Worm (Caenorhabditis elegans) whole organism, late embryonic: Measurements from ENCODE around the gene bli-2.
A peak's percentile ranks its signal among the peaks of the same experiment; 100 is the strongest.

Source experiments
- C08G9.2 ChIP-seq: sonication (generic microtip); optimal IDR thresholded peaks from 2 replicates; lab custom pipeline; 2016; ENCODE audit warnings: mild to moderate bottlenecking, missing genetic modification characterization, moderate library complexity, missing compliant biosample characterization
- C38D4.7 ChIP-seq: fragments of 200-800 bp; sonication (Bioruptor generic); optimal IDR thresholded peaks from 2 replicates; lab custom pipeline; 2018; ENCODE audit warnings: mild to moderate bottlenecking, missing genetic modification characterization, moderate library complexity, missing compliant biosample characterization
- T23F11.4 ChIP-seq: fragments of 200-800 bp; sonication (Bioruptor generic); optimal IDR thresholded peaks from 2 replicates; lab custom pipeline; 2018; ENCODE audit warnings: mild to moderate bottlenecking, missing genetic modification characterization, missing compliant biosample characterization
- Y22D7AL.16 ChIP-seq: sonication (generic microtip); optimal IDR thresholded peaks from 2 replicates; lab custom pipeline; 2016; ENCODE audit warnings: missing genetic modification characterization, missing compliant biosample characterization
- ama-1 ChIP-seq: fragments of 150-350 bp; optimal IDR thresholded peaks from 2 replicates; lab custom pipeline; 2014
- ceh-18 ChIP-seq: sonication (generic microtip); optimal IDR thresholded peaks from 2 replicates; lab custom pipeline; 2016; ENCODE audit warnings: missing genetic modification characterization, missing compliant biosample characterization
- ceh-24 ChIP-seq: sonication (generic microtip); optimal IDR thresholded peaks from 2 replicates; lab custom pipeline; 2016; ENCODE audit warnings: mild to moderate bottlenecking, missing genetic modification characterization, missing compliant biosample characterization
- ceh-30 ChIP-seq: fragments of 150-350 bp; optimal IDR thresholded peaks from 2 replicates; lab custom pipeline; 2014; ENCODE audit warnings: missing biosample characterization, missing genetic modification characterization
- ceh-31 ChIP-seq: sonication (generic microtip); optimal IDR thresholded peaks from 2 replicates; lab custom pipeline; 2016; ENCODE audit warnings: missing genetic modification characterization, missing compliant biosample characterization
- ceh-34 ChIP-seq: sonication (generic microtip); optimal IDR thresholded peaks from 2 replicates; lab custom pipeline; 2016; ENCODE audit warnings: mild to moderate bottlenecking, missing genetic modification characterization, missing compliant biosample characterization
- ceh-48 ChIP-seq: sonication (generic microtip); optimal IDR thresholded peaks from 2 replicates; lab custom pipeline; 2016; ENCODE audit warnings: missing genetic modification characterization, inconsistent platforms, missing compliant biosample characterization
- che-1 ChIP-seq: sonication (generic microtip); optimal IDR thresholded peaks from 2 replicates; lab custom pipeline; 2016; ENCODE audit warnings: mild to moderate bottlenecking, missing genetic modification characterization, missing compliant biosample characterization
- dmd-4 ChIP-seq: sonication (generic microtip); optimal IDR thresholded peaks from 2 replicates; lab custom pipeline; 2016; ENCODE audit warnings: borderline replicate concordance, missing genetic modification characterization, missing compliant biosample characterization
- dve-1 ChIP-seq: sonication (generic microtip); optimal IDR thresholded peaks from 2 replicates; lab custom pipeline; 2017; ENCODE audit warnings: antibody characterized with exemption, mild to moderate bottlenecking, missing genetic modification characterization, missing compliant biosample characterization
- elt-2 ChIP-seq: sonication (generic microtip); optimal IDR thresholded peaks from 2 replicates; lab custom pipeline; 2016; ENCODE audit warnings: missing genetic modification reagents, missing genetic modification characterization, missing compliant biosample characterization
- fax-1 ChIP-seq: sonication (generic microtip); optimal IDR thresholded peaks from 2 replicates; lab custom pipeline; 2016; ENCODE audit warnings: missing genotype, missing genetic modification characterization, missing compliant biosample characterization
- fkh-6 ChIP-seq: sonication (generic microtip); optimal IDR thresholded peaks from 2 replicates; lab custom pipeline; 2016; ENCODE audit warnings: missing genetic modification characterization, missing compliant biosample characterization
- hlh-13 ChIP-seq: fragments of 200-800 bp; sonication (Bioruptor generic); optimal IDR thresholded peaks from 2 replicates; lab custom pipeline; 2018; ENCODE audit warnings: mild to moderate bottlenecking, missing genetic modification characterization, missing compliant biosample characterization
- hlh-15 ChIP-seq: sonication (generic microtip); optimal IDR thresholded peaks from 2 replicates; lab custom pipeline; 2016; ENCODE audit warnings: missing genetic modification characterization, missing compliant biosample characterization
- hlh-30 ChIP-seq: sonication (generic microtip); optimal IDR thresholded peaks from 2 replicates; lab custom pipeline; 2017; ENCODE audit warnings: antibody characterized with exemption, missing genetic modification characterization, missing compliant biosample characterization; ENCODE audit not compliant: insufficient read depth
- hlh-6 ChIP-seq: sonication (generic microtip); optimal IDR thresholded peaks from 2 replicates; lab custom pipeline; 2016; ENCODE audit warnings: missing genotype, missing genetic modification characterization, missing compliant biosample characterization
- lim-6 ChIP-seq: sonication (generic microtip); optimal IDR thresholded peaks from 2 replicates; lab custom pipeline; 2016; ENCODE audit warnings: missing genetic modification characterization, missing compliant biosample characterization
- madf-2 ChIP-seq: sonication (generic microtip); optimal IDR thresholded peaks from 2 replicates; lab custom pipeline; 2017; ENCODE audit warnings: missing genetic modification characterization, missing compliant biosample characterization
- nfya-1 ChIP-seq: sonication (generic microtip); optimal IDR thresholded peaks from 2 replicates; lab custom pipeline; 2017; ENCODE audit warnings: missing genetic modification characterization, mild to moderate bottlenecking, missing compliant biosample characterization, antibody characterized with exemption, moderate library complexity
- nhr-232 ChIP-seq: sonication (generic microtip); optimal IDR thresholded peaks from 2 replicates; lab custom pipeline; 2016; ENCODE audit warnings: missing genetic modification characterization, missing compliant biosample characterization
- odd-2 ChIP-seq: sonication (generic microtip); optimal IDR thresholded peaks from 2 replicates; lab custom pipeline; 2017; ENCODE audit warnings: antibody characterized with exemption, mild to moderate bottlenecking, missing genetic modification characterization, missing compliant biosample characterization
- pat-9 ChIP-seq: fragments of 200-800 bp; sonication (Bioruptor generic); optimal IDR thresholded peaks from 2 replicates; lab custom pipeline; 2018; ENCODE audit warnings: mild to moderate bottlenecking, missing genetic modification characterization, moderate library complexity, missing compliant biosample characterization
- pha-4 ChIP-seq: fragments of 150-350 bp; optimal IDR thresholded peaks from 2 replicates; lab custom pipeline; 2018; ENCODE audit warnings: missing biosample characterization, missing genetic modification reagents, missing genetic modification characterization
- pqm-1 ChIP-seq: sonication (generic microtip); optimal IDR thresholded peaks from 2 replicates; lab custom pipeline; 2016; ENCODE audit warnings: missing genetic modification characterization, missing compliant biosample characterization
- pros-1 ChIP-seq: fragments of 150-350 bp; optimal IDR thresholded peaks from 2 replicates; lab custom pipeline; 2014; ENCODE audit warnings: missing biosample characterization, missing genetic modification reagents, missing genetic modification characterization
- rnt-1 ChIP-seq: sonication (generic microtip); optimal IDR thresholded peaks from 2 replicates; lab custom pipeline; 2016; ENCODE audit warnings: missing genetic modification characterization, missing compliant biosample characterization
- sox-2 ChIP-seq: fragments of 200-800 bp; sonication (Bioruptor generic); IDR thresholded peaks from 2 replicates; pipeline ENCODE4 v1.3.6; 2022; ENCODE audit warnings: missing genetic modification reagents, missing genetic modification characterization, missing compliant biosample characterization
- ttx-3 ChIP-seq: sonication (generic microtip); optimal IDR thresholded peaks from 2 replicates; lab custom pipeline; 2016; ENCODE audit warnings: missing genetic modification reagents, missing genetic modification characterization, missing compliant biosample characterization
- unc-3 ChIP-seq, 2 experiments: fragments of 200-800 bp in 1 of 2; sonication (Bioruptor generic) in 1 of 2; sonication (generic microtip) in 1 of 2; conservative IDR thresholded peaks in 1 of 2; optimal IDR thresholded peaks in 1 of 2; 2 replicates each; pipeline versions ENCODE4 v1.3.6 to Lab custom; 2016 to 2022; ENCODE audit warnings: missing compliant biosample characterization in 2 of 2, missing genetic modification characterization in 2 of 2, missing genetic modification reagents in 1 of 2
- unc-86 ChIP-seq: sonication (generic microtip); optimal IDR thresholded peaks from 2 replicates; lab custom pipeline; 2016; ENCODE audit warnings: missing genetic modification characterization, missing compliant biosample characterization
- zip-5 ChIP-seq: sonication (generic microtip); optimal IDR thresholded peaks from 2 replicates; lab custom pipeline; 2016; ENCODE audit warnings: missing genetic modification characterization, missing compliant biosample characterization

The bli-2 gene

DNA sequence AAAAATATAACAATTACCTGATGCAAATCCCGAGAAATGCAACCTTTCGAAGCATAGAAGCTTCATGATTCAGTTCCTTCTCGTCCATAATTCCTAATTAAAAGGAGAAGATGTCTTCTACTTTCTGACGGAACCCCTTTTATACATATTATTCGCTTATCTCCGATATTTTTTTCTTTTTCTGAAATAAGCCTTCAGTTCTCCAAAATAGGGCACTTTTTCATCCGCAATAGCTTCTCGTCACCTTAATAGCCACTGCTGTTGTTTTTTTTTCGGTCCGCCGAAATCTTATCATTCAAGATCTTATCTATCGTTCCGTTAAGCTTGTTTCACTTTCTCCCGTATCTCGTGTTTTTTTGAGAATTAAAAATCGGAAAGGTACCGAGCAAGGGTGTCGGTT lies at the start of gene bli-2:
Gene bli-2 (minus strand): TSS at position 101 of the 400 bp plus-strand sequence.
- TF ChIP-seq rnt-1 (tag; lab: Kevin White, UChicago) (no peak), fax-1 (tag; lab: Kevin White, UChicago) (no peak), hlh-30 (tag; lab: Kevin White, UChicago) (no peak), ceh-24 (tag; lab: Kevin White, UChicago) (no peak)
- TF ChIP-seq, all 69 proteins: peak for 0

DNA sequence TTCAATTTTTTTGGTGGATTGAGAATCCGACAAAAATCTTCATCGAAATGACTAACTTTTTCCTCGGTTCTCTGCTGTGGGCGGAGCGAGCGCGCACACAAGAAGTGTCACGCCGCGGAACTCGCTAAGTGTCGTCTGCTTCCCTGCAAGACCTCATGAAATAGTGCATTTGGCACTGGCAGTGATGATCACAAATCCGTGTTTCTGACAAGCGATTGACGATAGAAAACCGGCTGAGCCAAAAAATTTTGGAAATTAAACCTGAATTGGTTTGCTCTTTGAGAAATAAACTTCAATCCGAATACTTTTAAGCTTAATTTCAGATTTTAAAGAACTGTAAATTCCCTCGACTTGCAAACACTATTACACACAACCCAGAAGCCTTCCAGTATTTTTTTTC lies 49.3 kb upstream of the bli-2 start:
- TF ChIP-seq dve-1 (tag; lab: Kevin White, UChicago) (peak; percentile 39), ceh-34 (tag; lab: Kevin White, UChicago) (no peak), hlh-30 (tag; lab: Kevin White, UChicago) (peak; percentile 15), C08G9.2 (tag; lab: Kevin White, UChicago) (no peak), nfya-1 (tag; lab: Kevin White, UChicago) (no peak), elt-2 (peak; percentile 21), ama-1 (peak; percentile 66)

DNA sequence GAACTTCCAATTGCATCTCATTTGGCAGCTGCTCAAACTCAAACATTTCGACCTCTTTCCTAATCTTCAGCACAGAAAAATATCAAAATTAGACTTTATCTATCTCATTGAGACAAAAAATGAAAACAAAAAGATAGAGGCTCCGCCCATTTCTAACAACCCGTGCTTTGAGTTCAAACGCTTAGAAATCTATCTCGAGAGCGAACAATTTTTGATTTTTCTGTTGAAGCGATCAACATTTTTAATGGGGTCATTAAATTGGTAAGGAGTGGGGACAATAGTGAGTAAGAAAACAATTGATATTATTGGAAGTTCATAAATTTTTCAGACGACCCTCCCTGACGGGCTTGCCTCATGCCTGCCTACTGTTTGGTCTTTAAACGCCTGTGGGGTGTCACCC lies 46.6 kb upstream of the bli-2 start, which contains the start of the genes C25H3.10 and C25H3.1:
Gene C25H3.10 (minus strand): TSS at position 101 of the 400 bp plus-strand sequence.
Gene C25H3.1 (plus strand): TSS at position 203 of the 400 bp plus-strand sequence.
- TF ChIP-seq hlh-6 (tag; lab: Kevin White, UChicago) (no peak), odd-2 (tag; lab: Kevin White, UChicago) (no peak), pha-4 (no peak), madf-2 (tag; lab: Kevin White, UChicago) (no peak), ceh-18 (tag; lab: Kevin White, UChicago) (no peak), pqm-1 (tag; lab: Kevin White, UChicago) (no peak), lim-6 (tag; lab: Kevin White, UChicago) (no peak), pros-1 (tag; lab: Kevin White, UChicago) (no peak), hlh-15 (no peak), pat-9 (tag; lab: Kevin White, UChicago) (no peak), fkh-6 (tag; lab: Kevin White, UChicago) (no peak), dmd-4 (tag; lab: Kevin White, UChicago) (no peak), ama-1 (no peak), ceh-31 (tag; lab: Kevin White, UChicago) (no peak), che-1 (tag; lab: Kevin White, UChicago) (no peak), nfya-1 (tag; lab: Kevin White, UChicago) (no peak), ceh-48 (tag; lab: Kevin White, UChicago) (no peak)

DNA sequence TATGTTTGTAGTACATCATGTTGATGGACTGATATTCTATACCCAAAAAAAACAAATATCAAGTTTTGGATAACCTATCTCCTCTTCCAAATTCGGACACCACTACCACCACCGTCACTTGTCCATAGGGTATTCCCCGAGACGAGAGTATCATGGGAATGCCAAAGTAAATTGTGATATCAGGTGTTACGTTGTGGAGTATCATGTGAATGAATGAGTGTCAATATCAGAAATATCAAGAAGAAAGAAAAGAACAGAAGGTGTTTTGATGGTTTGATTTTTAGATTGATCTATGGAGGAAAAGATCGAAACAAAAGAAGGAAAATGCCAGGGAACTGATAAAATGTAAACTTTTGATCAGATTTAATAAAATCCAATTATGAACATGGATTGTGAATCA lies 46.0 kb upstream of the bli-2 start:
- peak; percentile 29 for TF ChIP-seq elt-2
- TF ChIP-seq unc-3 (GFP tag; conservative IDR thresholded peaks at IDR 0.05; lab: Robert Waterston, UW), result no peak
- TF ChIP-seq unc-3 (tag; optimal IDR thresholded peaks at IDR 0.05; lab: Kevin White, UChicago), result no peak
- TF ChIP-seq sox-2 (GFP tag; lab: Robert Waterston, UW), result no peak
- TF ChIP-seq ttx-3 (tag; lab: Kevin White, UChicago), result no peak

DNA sequence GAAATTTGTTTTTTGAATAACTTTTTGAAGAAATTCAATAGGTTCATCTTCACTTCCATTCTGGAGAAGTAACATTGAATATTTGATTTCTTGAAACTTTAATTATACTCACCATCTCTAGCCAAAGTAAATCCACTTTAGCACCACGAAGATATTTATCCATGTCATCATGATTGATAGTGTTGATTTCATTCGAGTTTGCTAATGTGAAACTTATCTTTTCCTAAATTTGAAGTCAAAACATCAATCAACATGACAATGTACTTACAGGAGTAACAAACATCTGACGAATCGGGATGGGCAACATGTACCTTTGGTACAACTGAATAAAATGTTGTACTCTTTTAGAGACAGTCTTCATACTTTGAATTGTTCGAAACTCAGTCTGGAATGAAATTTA lies 45.1 kb upstream of the bli-2 start:
- TF ChIP-seq unc-3 (GFP tag; conservative IDR thresholded peaks at IDR 0.05; lab: Robert Waterston, UW), result no peak
- no peak for TF ChIP-seq unc-3 (tag; optimal IDR thresholded peaks at IDR 0.05; lab: Kevin White, UChicago)
- TF ChIP-seq Y22D7AL.16, result no peak
- no peak for TF ChIP-seq pha-4
- no peak for TF ChIP-seq dve-1 (tag; lab: Kevin White, UChicago)
- no peak for TF ChIP-seq C38D4.7 (GFP tag; lab: Kevin White, UChicago)
- TF ChIP-seq unc-86 (tag; lab: Kevin White, UChicago), result no peak
- no peak for TF ChIP-seq T23F11.4 (GFP tag; lab: Kevin White, UChicago)
- TF ChIP-seq ceh-34 (tag; lab: Kevin White, UChicago), result no peak
- TF ChIP-seq ceh-30 (tag; lab: Kevin White, UChicago), result no peak
- TF ChIP-seq ceh-18 (tag; lab: Kevin White, UChicago), result no peak
- TF ChIP-seq ceh-31 (tag; lab: Kevin White, UChicago), result no peak
- TF ChIP-seq ama-1, result no peak
- TF ChIP-seq madf-2 (tag; lab: Kevin White, UChicago), result no peak
- no peak for TF ChIP-seq hlh-13 (GFP tag; lab: Kevin White, UChicago)
- no peak for TF ChIP-seq nhr-232 (tag; lab: Kevin White, UChicago)
- no peak for TF ChIP-seq zip-5 (tag; lab: Kevin White, UChicago)
